Fruit fly (Drosophila melanogaster) whole organism, embryonic: ENCODE results near the gene Irbp18.

Source experiments
- BEAF-32 ChIP-seq: fragments of 200-800 bp; sonication (Bioruptor generic); optimal IDR thresholded peaks from 3 replicates; lab custom pipeline; 2017; ENCODE audit warnings: missing biosample characterization, missing genetic modification characterization, mild to moderate bottlenecking, moderate library complexity, missing genetic modification reagents
- CG10147 ChIP-seq: fragments of 200-800 bp; sonication (Bioruptor generic); optimal IDR thresholded peaks from 2 replicates; lab custom pipeline; 2019; ENCODE audit warnings: missing biosample characterization, mild to moderate bottlenecking, missing genetic modification characterization, moderate library complexity
- CG10274 ChIP-seq: fragments of 200-800 bp; sonication (Bioruptor generic); optimal IDR thresholded peaks from 3 replicates; lab custom pipeline; 2017; ENCODE audit warnings: missing biosample characterization, mild to moderate bottlenecking, missing genetic modification characterization
- CG11398 ChIP-seq: fragments of 200-800 bp; sonication (Bioruptor generic); optimal IDR thresholded peaks from 2 replicates; lab custom pipeline; 2016; ENCODE audit warnings: missing biosample characterization, missing genetic modification characterization
- CG11560 ChIP-seq: fragments of 200-800 bp; sonication (Bioruptor generic); IDR thresholded peaks from 3 replicates; pipeline ENCODE4 v1.3.6; 2022; ENCODE audit warnings: missing biosample characterization, missing genetic modification characterization
- CG11695 ChIP-seq: fragments of 200-800 bp; sonication (Bioruptor generic); IDR thresholded peaks from 3 replicates; pipeline ENCODE4 v1.3.6; 2022; ENCODE audit warnings: missing biosample characterization, missing genetic modification characterization
- CG12104 ChIP-seq: fragments of 200-800 bp; sonication (Bioruptor generic); optimal IDR thresholded peaks from 3 replicates; lab custom pipeline; 2016; ENCODE audit warnings: missing biosample characterization, missing genetic modification characterization
- CG12391 ChIP-seq: fragments of 200-800 bp; sonication (Bioruptor generic); optimal IDR thresholded peaks from 3 replicates; lab custom pipeline; 2018; ENCODE audit warnings: missing biosample characterization, mild to moderate bottlenecking, missing genetic modification characterization, moderate library complexity
- CG15269 ChIP-seq: fragments of 200-800 bp; sonication (Bioruptor generic); optimal IDR thresholded peaks from 2 replicates; lab custom pipeline; 2018; ENCODE audit warnings: missing biosample characterization, mild to moderate bottlenecking, missing genetic modification characterization, moderate library complexity
- CG18476 ChIP-seq: fragments of 200-800 bp; sonication (Bioruptor generic); optimal IDR thresholded peaks from 2 replicates; lab custom pipeline; 2016; ENCODE audit warnings: missing biosample characterization, mild to moderate bottlenecking, missing genetic modification characterization
- CG2199 ChIP-seq: fragments of 200-800 bp; sonication (Bioruptor generic); IDR thresholded peaks from 3 replicates; pipeline ENCODE4 v1.3.6; 2022; ENCODE audit warnings: missing biosample characterization, missing genetic modification characterization
- CG30403 ChIP-seq: fragments of 200-800 bp; sonication (Bioruptor generic); optimal IDR thresholded peaks from 3 replicates; lab custom pipeline; 2016; ENCODE audit warnings: missing biosample characterization, missing genetic modification characterization
- CG32532 ChIP-seq: fragments of 200-800 bp; sonication (Bioruptor generic); IDR thresholded peaks from 2 replicates; pipeline ENCODE4 v1.3.6; 2022; ENCODE audit warnings: missing biosample characterization, missing genetic modification characterization
- CG3995 ChIP-seq: fragments of 200-800 bp; sonication (Bioruptor generic); optimal IDR thresholded peaks from 3 replicates; lab custom pipeline; 2016; ENCODE audit warnings: missing biosample characterization, missing genetic modification characterization
- CG43689 ChIP-seq: fragments of 200-800 bp; sonication (Bioruptor generic); IDR thresholded peaks from 2 replicates; pipeline ENCODE4 v1.3.6; 2022; ENCODE audit warnings: missing biosample characterization, missing genetic modification characterization
- CG5180 ChIP-seq: fragments of 200-800 bp; sonication (Bioruptor generic); optimal IDR thresholded peaks from 3 replicates; lab custom pipeline; 2017; ENCODE audit warnings: missing biosample characterization, missing genetic modification characterization, mild to moderate bottlenecking, moderate library complexity, missing genetic modification reagents
- CG6683 ChIP-seq: fragments of 200-800 bp; sonication (Bioruptor generic); optimal IDR thresholded peaks from 2 replicates; lab custom pipeline; 2017; ENCODE audit warnings: missing biosample characterization, mild to moderate bottlenecking, missing genetic modification characterization, missing genetic modification reagents
- CG8089 ChIP-seq: fragments of 200-800 bp; sonication (Bioruptor generic); optimal IDR thresholded peaks from 3 replicates; lab custom pipeline; 2016; ENCODE audit warnings: missing biosample characterization, missing genetic modification characterization
- CG9727 ChIP-seq: fragments of 200-800 bp; sonication (Bioruptor generic); optimal IDR thresholded peaks from 3 replicates; lab custom pipeline; 2017; ENCODE audit warnings: missing biosample characterization, mild to moderate bottlenecking, missing genetic modification characterization
- HLH54F ChIP-seq: fragments of 200-800 bp; sonication (Bioruptor generic); optimal IDR thresholded peaks from 3 replicates; lab custom pipeline; 2016; ENCODE audit warnings: missing biosample characterization, missing genetic modification characterization
- Hr51 ChIP-seq, 2 experiments: fragments of 200-800 bp; sonication (Bioruptor generic); optimal IDR thresholded peaks; 2 replicates in 1 of 2; 3 replicates in 1 of 2; lab custom pipeline; 2016 to 2018; ENCODE audit warnings: missing biosample characterization in 2 of 2, missing genetic modification characterization in 2 of 2, mild to moderate bottlenecking in 1 of 2, moderate library complexity in 1 of 2
- Mes4 ChIP-seq: fragments of 200-800 bp; sonication (Bioruptor generic); optimal IDR thresholded peaks from 2 replicates; lab custom pipeline; 2016; ENCODE audit warnings: missing biosample characterization, missing genetic modification characterization
- Mrtf ChIP-seq: fragments of 200-800 bp; sonication (Bioruptor generic); IDR thresholded peaks from 3 replicates; pipeline ENCODE4 v1.3.6; 2022; ENCODE audit warnings: missing biosample characterization, missing genetic modification characterization
- Neu2 ChIP-seq: fragments of 200-800 bp; sonication (Bioruptor generic); optimal IDR thresholded peaks from 3 replicates; lab custom pipeline; 2016; ENCODE audit warnings: missing biosample characterization, missing genetic modification characterization, borderline replicate concordance
- Oli ChIP-seq: fragments of 200-800 bp; sonication (Bioruptor generic); optimal IDR thresholded peaks from 2 replicates; lab custom pipeline; 2018; ENCODE audit warnings: missing biosample characterization, mild to moderate bottlenecking, missing genetic modification characterization, moderate library complexity
- Rx ChIP-seq: fragments of 200-800 bp; sonication (Bioruptor generic); IDR thresholded peaks from 2 replicates; pipeline ENCODE4 v1.3.6; 2022; ENCODE audit warnings: missing biosample characterization, missing genetic modification characterization
- Taf1 ChIP-seq: fragments of 200-800 bp; sonication (Bioruptor generic); IDR thresholded peaks from 2 replicates; pipeline ENCODE4 v1.3.6; 2022; ENCODE audit warnings: missing biosample characterization, missing genetic modification characterization
- Tbp ChIP-seq: fragments of >200 bp; optimal IDR thresholded peaks from 2 replicates; lab custom pipeline; 2018; ENCODE audit warnings: missing biosample characterization, missing genetic modification characterization
- YL-1 ChIP-seq: fragments of 200-800 bp; sonication (Bioruptor generic); optimal IDR thresholded peaks from 3 replicates; lab custom pipeline; 2017; ENCODE audit warnings: missing biosample characterization, mild to moderate bottlenecking, missing genetic modification characterization
- ash1 ChIP-seq: fragments of 200-800 bp; sonication (Bioruptor generic); optimal IDR thresholded peaks from 2 replicates; lab custom pipeline; 2018; ENCODE audit warnings: missing biosample characterization, mild to moderate bottlenecking, missing genetic modification characterization
- az2 ChIP-seq: fragments of 200-800 bp; sonication (Bioruptor generic); optimal IDR thresholded peaks from 3 replicates; lab custom pipeline; 2016; ENCODE audit warnings: missing biosample characterization, missing genetic modification characterization
- crol ChIP-seq: fragments of 200-800 bp; sonication (Bioruptor generic); IDR thresholded peaks from 2 replicates; pipeline ENCODE4 v1.3.6; 2022; ENCODE audit warnings: missing biosample characterization, missing genetic modification characterization
- dimm ChIP-seq: fragments of 200-800 bp; sonication (Bioruptor generic); IDR thresholded peaks from 2 replicates; pipeline ENCODE4 v1.3.6; 2022; ENCODE audit warnings: missing biosample characterization, missing genetic modification characterization
- dpn ChIP-seq, 2 experiments: fragments of 200-800 bp; sonication (Bioruptor generic); optimal IDR thresholded peaks; 3 replicates each; lab custom pipeline; 2016; ENCODE audit warnings: missing biosample characterization in 2 of 2, missing genetic modification characterization in 2 of 2
- exex ChIP-seq: fragments of 200-800 bp; sonication (Bioruptor generic); optimal IDR thresholded peaks from 4 replicates; lab custom pipeline; 2018; ENCODE audit warnings: missing biosample characterization, mild to moderate bottlenecking, missing genetic modification characterization, moderate library complexity
- fd102C ChIP-seq: fragments of 200-800 bp; sonication (Bioruptor generic); optimal IDR thresholded peaks from 2 replicates; lab custom pipeline; 2018; ENCODE audit warnings: missing biosample characterization, mild to moderate bottlenecking, missing genetic modification characterization, moderate library complexity
- ftz-f1 ChIP-seq: fragments of 200-800 bp; sonication (Bioruptor generic); optimal IDR thresholded peaks from 2 replicates; lab custom pipeline; 2016; ENCODE audit warnings: missing biosample characterization, missing genetic modification characterization
- hkb ChIP-seq, 2 experiments: fragments of 200-800 bp in 1 of 2; fragments of >200 bp in 1 of 2; sonication (Bioruptor generic) in 1 of 2; IDR thresholded peaks in 1 of 2; optimal IDR thresholded peaks in 1 of 2; 2 replicates each; pipeline versions ENCODE4 v1.3.6 to Lab custom; 2017 to 2022; ENCODE audit warnings: missing biosample characterization in 1 of 2, missing genetic modification characterization in 1 of 2
- jing ChIP-seq: fragments of 200-800 bp; sonication (Bioruptor generic); optimal IDR thresholded peaks from 2 replicates; lab custom pipeline; 2018; ENCODE audit warnings: missing biosample characterization, mild to moderate bottlenecking, missing genetic modification characterization
- kah ChIP-seq: fragments of 200-800 bp; sonication (Bioruptor generic); optimal IDR thresholded peaks from 2 replicates; lab custom pipeline; 2018; ENCODE audit warnings: missing biosample characterization, mild to moderate bottlenecking, missing genetic modification characterization
- nerfin-2 ChIP-seq: fragments of 200-800 bp; sonication (Bioruptor generic); IDR thresholded peaks from 2 replicates; pipeline ENCODE4 v1.3.6; 2022; ENCODE audit warnings: missing biosample characterization, missing genetic modification characterization; ENCODE audit not compliant: partially characterized antibody
- nom ChIP-seq: fragments of 200-800 bp; sonication (Bioruptor generic); optimal IDR thresholded peaks from 2 replicates; lab custom pipeline; 2017; ENCODE audit warnings: missing biosample characterization, missing genetic modification characterization, mild to moderate bottlenecking, moderate library complexity, missing genetic modification reagents
- pita ChIP-seq: fragments of 200-800 bp; sonication (Bioruptor generic); optimal IDR thresholded peaks from 2 replicates; lab custom pipeline; 2017; ENCODE audit warnings: missing biosample characterization, mild to moderate bottlenecking, missing genetic modification characterization
- run ChIP-seq: fragments of 200-800 bp; sonication (Bioruptor generic); optimal IDR thresholded peaks from 3 replicates; lab custom pipeline; 2018; ENCODE audit warnings: missing biosample characterization, mild to moderate bottlenecking, missing genetic modification characterization
- sd ChIP-seq: fragments of 200-800 bp; sonication (Bioruptor generic); optimal IDR thresholded peaks from 3 replicates; lab custom pipeline; 2018; ENCODE audit warnings: missing biosample characterization, mild to moderate bottlenecking, missing genetic modification characterization, moderate library complexity
- sr ChIP-seq: fragments of 200-800 bp; sonication (Bioruptor generic); IDR thresholded peaks from 3 replicates; pipeline ENCODE4 v1.3.6; 2022; ENCODE audit warnings: missing biosample characterization, missing genetic modification characterization
- unpg ChIP-seq: fragments of 200-800 bp; sonication (Bioruptor generic); optimal IDR thresholded peaks from 3 replicates; lab custom pipeline; 2018; ENCODE audit warnings: missing biosample characterization, mild to moderate bottlenecking, missing genetic modification characterization, moderate library complexity
- zen2 ChIP-seq: fragments of 200-800 bp; sonication (Bioruptor generic); IDR thresholded peaks from 3 replicates; pipeline ENCODE4 v1.3.6; 2022; ENCODE audit warnings: missing biosample characterization, missing genetic modification characterization; ENCODE audit not compliant: partially characterized antibody

The Irbp18 gene

DNA sequence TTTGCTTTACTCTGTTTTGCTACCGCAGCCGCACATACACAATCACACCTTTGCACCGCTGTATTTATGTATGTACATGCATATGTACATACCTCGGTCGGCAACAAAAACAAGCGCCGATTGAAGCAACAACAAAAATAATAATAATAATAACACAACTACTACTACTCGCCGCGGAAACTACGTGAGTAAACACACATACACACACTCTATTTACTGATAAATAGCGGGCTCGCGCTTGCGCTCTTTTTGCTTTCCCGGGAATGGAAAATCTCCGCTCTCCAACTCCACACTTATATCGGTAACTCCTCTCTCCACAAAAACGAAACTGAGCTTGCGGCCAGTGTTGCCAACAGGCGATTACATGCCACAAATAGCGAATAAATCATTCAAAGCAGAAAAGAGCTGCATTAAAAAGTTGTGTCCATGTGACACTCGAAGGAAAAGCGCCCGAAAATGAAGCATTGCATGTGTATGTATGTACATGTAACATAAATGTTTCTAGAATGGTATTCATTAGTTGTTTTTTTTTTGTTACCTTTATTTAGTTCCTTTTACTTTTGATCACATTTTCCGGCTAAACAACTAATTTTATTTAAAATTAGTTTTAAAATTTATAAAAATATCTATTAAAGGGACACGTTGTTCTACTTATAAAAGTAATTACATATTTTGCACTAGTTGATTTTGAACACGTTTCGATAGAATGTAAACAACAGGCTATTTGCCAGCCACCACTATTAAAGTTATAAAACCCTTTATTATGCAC is 20.8 kb upstream of the Irbp18 start (continued):
- no peak for TF ChIP-seq BEAF-32
- TF ChIP-seq run (tag; lab: Kevin White, UChicago) = peak; percentile 63
- TF ChIP-seq CG30403 = peak; percentile 17
- TF ChIP-seq ash1 (GFP tag; lab: Kevin White, UChicago) = peak; percentile 79
- TF ChIP-seq az2 (GFP tag; lab: Kevin White, UChicago) = peak; percentile 18
- TF ChIP-seq nom (GFP tag; lab: Kevin White, UChicago) = peak; percentile 73
- TF ChIP-seq CG8089 = peak; percentile 74
- no peak for TF ChIP-seq hkb (optimal IDR thresholded peaks at IDR 0.05; lab: Kevin White, UChicago)
- TF ChIP-seq hkb (GFP tag; IDR thresholded peaks at IDR 0.05; lab: Robert Waterston, UW) = peak; percentile 85
- peak; percentile 46 for TF ChIP-seq CG18476 (GFP tag; lab: Kevin White, UChicago)
- TF ChIP-seq CG11560 (tag; lab: Robert Waterston, UW) = no peak
- peak; percentile 38; the same call in 1 of the 2 replicates for TF ChIP-seq CG32532 (GFP tag; lab: Robert Waterston, UW)
- TF ChIP-seq kah (GFP tag; lab: Kevin White, UChicago) = peak; percentile 58
- peak; percentile 93 for TF ChIP-seq sd
- peak; percentile 68 for TF ChIP-seq exex
- TF ChIP-seq CG9727 (GFP tag; lab: Kevin White, UChicago) = peak; percentile 77
- TF ChIP-seq nerfin-2 (GFP tag; lab: Robert Waterston, UW) = no peak
- TF ChIP-seq Oli (tag; lab: Kevin White, UChicago) = no peak
- peak; percentile 91 for TF ChIP-seq YL-1 (GFP tag; lab: Kevin White, UChicago)
- peak; percentile 48 to 76 for TF ChIP-seq Hr51 (GFP tag; optimal IDR thresholded peaks at IDR 0.05; lab: Kevin White, UChicago)
- peak; percentile 68 for TF ChIP-seq CG11398 (GFP tag; lab: Kevin White, UChicago)
- TF ChIP-seq Neu2 (GFP tag; lab: Kevin White, UChicago) = no peak
- TF ChIP-seq ftz-f1 (GFP tag; lab: Kevin White, UChicago) = peak; percentile 19
- peak; percentile 16 to 49 for TF ChIP-seq dpn (GFP tag; optimal IDR thresholded peaks at IDR 0.05; lab: Kevin White, UChicago)
- TF ChIP-seq CG2199 (GFP tag; lab: Robert Waterston, UW) = 0 out of 3 replicates have a peak, but pooled peaks have one; percentile 71
- TF ChIP-seq CG11695 = peak; percentile 57; the same call in 1 of the 3 replicates
- no peak for TF ChIP-seq sr (GFP tag; lab: Robert Waterston, UW)
- TF ChIP-seq Rx (GFP tag; lab: Robert Waterston, UW) = no peak
- no peak for TF ChIP-seq dimm (GFP tag; lab: Robert Waterston, UW)
- TF ChIP-seq unpg = peak; percentile 61
- peak; percentile 62 for TF ChIP-seq CG15269 (tag; lab: Kevin White, UChicago)
- TF ChIP-seq crol = 0 out of 2 replicates have a peak, but pooled peaks have one; percentile 11
- peak; percentile 76 for TF ChIP-seq Mes4 (GFP tag; lab: Kevin White, UChicago)
- TF ChIP-seq CG12104 (GFP tag; lab: Kevin White, UChicago) = peak; percentile 47
- no peak for TF ChIP-seq CG3995 (GFP tag; lab: Kevin White, UChicago)
- no peak for TF ChIP-seq CG43689
- peak; percentile 77 for TF ChIP-seq CG6683 (GFP tag; lab: Kevin White, UChicago)
- TF ChIP-seq jing (GFP tag; lab: Kevin White, UChicago) = no peak
- TF ChIP-seq fd102C (GFP tag; lab: Kevin White, UChicago) = peak; percentile 88
- peak; percentile 12 for TF ChIP-seq CG10274 (GFP tag; lab: Kevin White, UChicago)
- TF ChIP-seq zen2 (GFP tag; lab: Robert Waterston, UW) = no peak
- peak; percentile 29 for TF ChIP-seq CG12391 (tag; lab: Kevin White, UChicago)
- TF ChIP-seq CG10147 (GFP tag; lab: Kevin White, UChicago) = peak; percentile 69
- no peak for TF ChIP-seq Taf1 (GFP tag; lab: Robert Waterston, UW)
- no peak for TF ChIP-seq Mrtf (GFP tag; lab: Robert Waterston, UW)
- peak; percentile 38 for TF ChIP-seq HLH54F (GFP tag; lab: Kevin White, UChicago)
- no peak for TF ChIP-seq Tbp (GFP tag; lab: Kevin White, UChicago)
- TF ChIP-seq CG5180 (GFP tag; lab: Kevin White, UChicago) = peak; percentile 77
- TF ChIP-seq pita (GFP tag; lab: Kevin White, UChicago) = no peak
